Worm (Caenorhabditis elegans): ENCODE results near the gene cni-1.

DNA sequence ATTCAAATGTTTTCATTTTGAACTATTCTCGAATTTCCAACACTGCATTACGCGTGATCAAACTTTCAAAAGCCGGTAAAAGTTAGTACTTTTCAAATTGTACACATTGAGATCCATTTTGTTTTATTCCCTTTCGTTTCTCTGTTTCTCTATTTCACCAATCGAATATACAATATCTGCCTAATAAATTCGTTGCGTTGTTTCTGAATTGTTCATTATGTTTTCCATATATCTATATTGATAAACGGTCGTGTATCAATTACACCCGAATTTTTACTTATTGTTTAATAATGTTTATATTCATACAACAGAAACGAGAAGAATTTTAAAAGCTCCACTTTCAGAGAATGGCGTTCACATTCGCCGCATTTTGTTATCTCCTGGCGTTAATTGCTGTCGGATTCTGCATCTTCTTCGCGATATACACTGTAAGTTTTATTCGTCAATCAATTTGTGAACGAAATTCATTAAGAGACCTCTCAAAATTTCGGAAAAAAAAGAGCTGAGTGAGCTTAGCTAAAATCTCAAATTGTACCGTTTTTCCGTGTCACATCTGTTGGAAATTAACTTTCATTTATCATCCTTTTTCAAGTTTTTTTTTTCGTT lies at the start of gene cni-1:
- TF ChIP-seq flt-1 (GFP tag; IDR thresholded peaks at IDR 0.05) (no peak), med-1 (GFP tag; optimal IDR thresholded peaks at IDR 0.05; ENCODE audit: insufficient read depth) (no peak), ztf-23 (GFP tag; IDR thresholded peaks at IDR 0.05) (no peak), klf-2 (GFP tag; conservative IDR thresholded peaks at IDR 0.05) (no peak), cog-1 (tag; optimal IDR thresholded peaks at IDR 0.05) (no peak), tab-1 (GFP tag; IDR thresholded peaks at IDR 0.05) (no peak), T22C8.4 (GFP tag; IDR thresholded peaks at IDR 0.05) (no peak)
